Fruit fly (Drosophila melanogaster) S2 (cell line): Measurements from ENCODE around the gene Tace.

Source experiments
- CG8478 ChIP-seq: fragments of >200 bp; optimal IDR thresholded peaks from 2 replicates; lab custom pipeline; 2018
- CTCF ChIP-seq, 2 experiments: fragments of >200 bp; optimal IDR thresholded peaks; 2 replicates each; lab custom pipeline; 2018

dm6 chr3R:29969347-29969746, 31.0 kb upstream of the Tace start, which contains the start of gene TkR99D:
- no peak for TF ChIP-seq CTCF (optimal IDR thresholded peaks at IDR 0.05; lab: Kevin White, UChicago)
- no peak for TF ChIP-seq CG8478 (lab: Kevin White, UChicago)
